2 fruit fly cellular contexts compared by ENCODE assay signal in genomic region chr2L:19700868-19701267, dm6.
TF ChIP-seq lines count a peak whose summit lies in the region.

TSS of gene scw (minus strand) at chr2L:19700968.

- TF ChIP-seq CTCF in whole organism, embryonic (GFP tag; optimal IDR thresholded peaks at IDR 0.05; lab: Kevin White, UChicago) = no peak

TF ChIP-seq in whole organism, embryonic, 481 proteins besides CTCF, POLR2A, EP300 and RAD21:
- TF ChIP-seq Drgx (GFP tag; IDR thresholded peaks at IDR 0.05; lab: Robert Waterston, UW) = no peak
- peak; percentile 47 for TF ChIP-seq Elba2 (GFP tag; optimal IDR thresholded peaks at IDR 0.05; lab: Kevin White, UChicago)
TF ChIP-seq in whole organism, embryonic: peak in this region for 1.

TF ChIP-seq in whole organism, prepupa, 60 proteins besides CTCF, POLR2A, EP300 and RAD21:
- peak; percentile 42 for TF ChIP-seq svp (GFP tag; lab: Kevin White, UChicago)
- no peak for TF ChIP-seq fkh (GFP tag; optimal IDR thresholded peaks at IDR 0.05; lab: Kevin White, UChicago)
TF ChIP-seq in whole organism, prepupa: peak in this region for 1.
